Worm (Caenorhabditis elegans): ENCODE results near the gene mtm-3.

- no peak for TF ChIP-seq sea-1 (GFP tag; conservative IDR thresholded peaks at IDR 0.05)
- no peak for TF ChIP-seq flt-1 (GFP tag; IDR thresholded peaks at IDR 0.05)
- TF ChIP-seq ceh-36 (tag; optimal IDR thresholded peaks at IDR 0.05): no peak
- TF ChIP-seq F13C5.2 (tag; optimal IDR thresholded peaks at IDR 0.05): no peak
- TF ChIP-seq ets-7 (tag; optimal IDR thresholded peaks at IDR 0.05): no peak
- no peak for TF ChIP-seq hmbx-1 (tag; optimal IDR thresholded peaks at IDR 0.05)
- TF ChIP-seq pes-1 (GFP tag; IDR thresholded peaks at IDR 0.05): no peak
- TF ChIP-seq hnd-1 (tag; optimal IDR thresholded peaks at IDR 0.05): no peak
- no peak for TF ChIP-seq ceh-13 (GFP tag; optimal IDR thresholded peaks at IDR 0.05)
These were observed 28.8 kb upstream of the mtm-3 start, which contains the start of gene cnnm-5 for ce11 chrIII:3829105-3829504.

All from whole organism, early embryonic.